Worm (Caenorhabditis elegans): Measurements from ENCODE around the gene Y9C9A.13.

- no peak for TF ChIP-seq unc-62 (GFP tag; optimal IDR thresholded peaks at IDR 0.05)
- no peak for TF ChIP-seq unc-39 (tag; optimal IDR thresholded peaks at IDR 0.05)
- TF ChIP-seq ceh-43 (GFP tag; optimal IDR thresholded peaks at IDR 0.05): no peak
- TF ChIP-seq snpc-4 (tag; optimal IDR thresholded peaks at IDR 0.05): no peak
- no peak for TF ChIP-seq blmp-1 (tag; optimal IDR thresholded peaks at IDR 0.05)
- TF ChIP-seq mep-1 (tag; optimal IDR thresholded peaks at IDR 0.05): no peak
- TF ChIP-seq mls-2 (tag; optimal IDR thresholded peaks at IDR 0.05): no peak
Measured at ce11 chrIV:5008378-5008777, 39.1 kb upstream of the Y9C9A.13 start, which contains the start of gene srm-2.
